Fruit fly (Drosophila melanogaster): ENCODE measurements around the gene CG3842.

CG3842 gene

dm6 chrX:6353613-6353986 lies 16.0 kb downstream of the CG3842 start (continued):
- TF ChIP-seq Sry-β (GFP tag; optimal IDR thresholded peaks at IDR 0.05) = no peak
- TF ChIP-seq CG32772 (GFP tag; IDR thresholded peaks at IDR 0.05) = peak; percentile 73
- TF ChIP-seq btn (GFP tag; optimal IDR thresholded peaks at IDR 0.05) = no peak
- TF ChIP-seq az2 (GFP tag; optimal IDR thresholded peaks at IDR 0.05) = peak; percentile 86
- TF ChIP-seq CG33557 (GFP tag; optimal IDR thresholded peaks at IDR 0.05) = peak; percentile 87
- peak; percentile 78 for TF ChIP-seq CG6854 (GFP tag; optimal IDR thresholded peaks at IDR 0.05)
- peak; percentile 78 for TF ChIP-seq ara (GFP tag; IDR thresholded peaks at IDR 0.05)
- TF ChIP-seq Oli (tag; optimal IDR thresholded peaks at IDR 0.05) = peak; percentile 90
- TF ChIP-seq B-H1 (GFP tag; IDR thresholded peaks at IDR 0.05) = peak; percentile 72
- TF ChIP-seq CG10321 (GFP tag; IDR thresholded peaks at IDR 0.05) = peak; percentile 47; the same call in 1 of the 2 replicates
- 0 out of 3 replicates have a peak, but pooled peaks have one; percentile 25 for TF ChIP-seq z (GFP tag; IDR thresholded peaks at IDR 0.05)
- peak in 1 of 2 experiments; percentile 84 for TF ChIP-seq Eip74EF (GFP tag; optimal IDR thresholded peaks at IDR 0.05)
- peak; percentile 75 for TF ChIP-seq CG1233 (GFP tag; optimal IDR thresholded peaks at IDR 0.05)
- peak; percentile 86 for TF ChIP-seq caup (GFP tag; optimal IDR thresholded peaks at IDR 0.05; ENCODE audit: severe bottlenecking)
- TF ChIP-seq phol (tag; optimal IDR thresholded peaks at IDR 0.05) = peak; percentile 92
- TF ChIP-seq Side (GFP tag; optimal IDR thresholded peaks at IDR 0.05) = no peak
- peak in 1 of 2 experiments; percentile 48 for TF ChIP-seq chif (GFP tag; optimal IDR thresholded peaks at IDR 0.05)
- no peak for TF ChIP-seq Sry-δ (GFP tag; optimal IDR thresholded peaks at IDR 0.05)
- TF ChIP-seq CG3847 (GFP tag; IDR thresholded peaks at IDR 0.05) = peak; percentile 95
- TF ChIP-seq CG9797 (GFP tag; optimal IDR thresholded peaks at IDR 0.05) = no peak
- peak; percentile 74 for TF ChIP-seq esg (GFP tag; conservative IDR thresholded peaks at IDR 0.05)
- TF ChIP-seq schlank (tag; optimal IDR thresholded peaks at IDR 0.05) = peak; percentile 66
- no peak for TF ChIP-seq CG12236 (GFP tag; optimal IDR thresholded peaks at IDR 0.05)
- no peak for TF ChIP-seq Doc3 (GFP tag; IDR thresholded peaks at IDR 0.05; ENCODE audit: partially characterized antibody)
- TF ChIP-seq pb (GFP tag; optimal IDR thresholded peaks at IDR 0.05) = no peak
- peak; percentile 77 for TF ChIP-seq sob (GFP tag; IDR thresholded peaks at IDR 0.05)
- TF ChIP-seq pum (GFP tag; optimal IDR thresholded peaks at IDR 0.05) = peak; percentile 27
- TF ChIP-seq ranshi (GFP tag; IDR thresholded peaks at IDR 0.05) = peak; percentile 61
- peak; percentile 87 for TF ChIP-seq BtbVII (GFP tag; optimal IDR thresholded peaks at IDR 0.05)
- TF ChIP-seq peb (GFP tag; IDR thresholded peaks at IDR 0.05) = peak; percentile 57; the same call in 1 of the 2 replicates
- TF ChIP-seq TFAM (GFP tag; optimal IDR thresholded peaks at IDR 0.05) = peak; percentile 48
- peak; percentile 84 for TF ChIP-seq D19A (tag; optimal IDR thresholded peaks at IDR 0.05)
- TF ChIP-seq CG17328 (GFP tag; IDR thresholded peaks at IDR 0.05) = peak; percentile 73
- TF ChIP-seq Asciz (GFP tag; optimal IDR thresholded peaks at IDR 0.05) = peak; percentile 84
- TF ChIP-seq CG9215 (GFP tag; IDR thresholded peaks at IDR 0.05) = peak; percentile 73
- peak; percentile 76 for TF ChIP-seq CG5953 (GFP tag; IDR thresholded peaks at IDR 0.05)
- TF ChIP-seq Atf-2 (GFP tag; optimal IDR thresholded peaks at IDR 0.05) = no peak
- TF ChIP-seq CG2889 (GFP tag; IDR thresholded peaks at IDR 0.05) = peak; percentile 52; the same call in 2 of the 3 replicates
- no peak for TF ChIP-seq lov (optimal IDR thresholded peaks at IDR 0.05)
- TF ChIP-seq lov (GFP tag; IDR thresholded peaks at IDR 0.05) = peak; percentile 67; the same call in 1 of the 3 replicates
- no peak for TF ChIP-seq h (optimal IDR thresholded peaks at IDR 0.05)
- TF ChIP-seq CG43689 (GFP tag; IDR thresholded peaks at IDR 0.05) = peak; percentile 49
- TF ChIP-seq CG6791 (GFP tag; IDR thresholded peaks at IDR 0.05; ENCODE audit: partially characterized antibody) = no peak
- peak; percentile 72 for TF ChIP-seq CG14441 (GFP tag; IDR thresholded peaks at IDR 0.05)
- TF ChIP-seq CG3407 (GFP tag; optimal IDR thresholded peaks at IDR 0.05) = peak; percentile 80
- TF ChIP-seq HmgZ (tag; optimal IDR thresholded peaks at IDR 0.05) = peak; percentile 81
- TF ChIP-seq repo (GFP tag; optimal IDR thresholded peaks at IDR 0.05) = no peak
- peak; percentile 65 for TF ChIP-seq Usf (GFP tag; optimal IDR thresholded peaks at IDR 0.05)
- no peak for TF ChIP-seq vfl (GFP tag; optimal IDR thresholded peaks at IDR 0.05)
- peak; percentile 70 for TF ChIP-seq CG12071 (GFP tag; optimal IDR thresholded peaks at IDR 0.05)
- peak; percentile 82 for TF ChIP-seq E2f1 (GFP tag; IDR thresholded peaks at IDR 0.05)
- TF ChIP-seq Nf-YA (GFP tag; IDR thresholded peaks at IDR 0.05) = peak; percentile 66

All from whole organism, embryonic.